Worm (Caenorhabditis elegans) whole organism, mixed stage, embryonic: ENCODE data around the gene icd-1.

Source experiments
- M03D4.4 ChIP-seq: sonication (generic microtip); optimal IDR thresholded peaks from 2 replicates; lab custom pipeline; 2017; ENCODE audit warnings: mild to moderate bottlenecking, missing genetic modification characterization, missing compliant biosample characterization
- bed-3 ChIP-seq: fragments of 200-800 bp; sonication (Bioruptor generic); optimal IDR thresholded peaks from 3 replicates; lab custom pipeline; 2018; ENCODE audit warnings: mild to moderate bottlenecking, missing genetic modification characterization, moderate library complexity, missing compliant biosample characterization
- blmp-1 ChIP-seq: fragments of 150-350 bp; optimal IDR thresholded peaks from 2 replicates; lab custom pipeline; 2014; ENCODE audit warnings: missing biosample characterization, missing genetic modification characterization
- ceh-39 ChIP-seq: fragments of 150-350 bp; optimal IDR thresholded peaks from 2 replicates; lab custom pipeline; 2014; ENCODE audit warnings: missing biosample characterization, missing genetic modification characterization
- ceh-43 ChIP-seq: fragments of 200-800 bp; sonication (Bioruptor generic); optimal IDR thresholded peaks from 2 replicates; lab custom pipeline; 2018; ENCODE audit warnings: mild to moderate bottlenecking, missing genetic modification characterization, moderate library complexity, missing compliant biosample characterization
- ceh-83 ChIP-seq: fragments of 200-800 bp; sonication (Bioruptor generic); optimal IDR thresholded peaks from 2 replicates; lab custom pipeline; 2018; ENCODE audit warnings: mild to moderate bottlenecking, missing genetic modification characterization, missing compliant biosample characterization
- ces-1 ChIP-seq: fragments of 150-350 bp; optimal IDR thresholded peaks from 2 replicates; lab custom pipeline; 2014; ENCODE audit warnings: missing biosample characterization, missing genetic modification reagents, missing genetic modification characterization
- cnd-1 ChIP-seq: fragments of 200-800 bp; sonication (Bioruptor generic); optimal IDR thresholded peaks from 2 replicates; lab custom pipeline; 2018; ENCODE audit warnings: mild to moderate bottlenecking, missing genetic modification characterization, missing compliant biosample characterization
- drap-1 ChIP-seq: fragments of 200-800 bp; sonication (Bioruptor generic); optimal IDR thresholded peaks from 3 replicates; lab custom pipeline; 2018; ENCODE audit warnings: mild to moderate bottlenecking, missing genetic modification characterization, missing compliant biosample characterization
- elt-1 ChIP-seq: sonication (generic microtip); optimal IDR thresholded peaks from 2 replicates; lab custom pipeline; 2017; ENCODE audit warnings: missing genetic modification characterization, mild to moderate bottlenecking, missing compliant biosample characterization, antibody characterized with exemption, moderate library complexity, borderline replicate concordance; ENCODE audit not compliant: insufficient read depth
- elt-3 ChIP-seq: fragments of 150-350 bp; optimal IDR thresholded peaks from 2 replicates; lab custom pipeline; 2014; ENCODE audit warnings: missing biosample characterization, missing genetic modification characterization
- flh-1 ChIP-seq: fragments of 200-800 bp; sonication (Bioruptor generic); optimal IDR thresholded peaks from 2 replicates; lab custom pipeline; 2018; ENCODE audit warnings: mild to moderate bottlenecking, missing genetic modification characterization, moderate library complexity, missing compliant biosample characterization
- ham-2 ChIP-seq: fragments of 200-800 bp; sonication (Bioruptor generic); optimal IDR thresholded peaks from 2 replicates; lab custom pipeline; 2018; ENCODE audit warnings: mild to moderate bottlenecking, missing genetic modification characterization, missing compliant biosample characterization
- hlh-1 ChIP-seq: fragments of 150-350 bp; optimal IDR thresholded peaks from 2 replicates; lab custom pipeline; 2014; ENCODE audit warnings: missing biosample characterization, missing genetic modification reagents, missing genetic modification characterization
- lin-13 ChIP-seq: fragments of 150-350 bp; optimal IDR thresholded peaks from 2 replicates; lab custom pipeline; 2014; ENCODE audit warnings: missing biosample characterization, missing genetic modification characterization
- lin-32 ChIP-seq: fragments of 200-800 bp; sonication (Bioruptor generic); optimal IDR thresholded peaks from 2 replicates; lab custom pipeline; 2018; ENCODE audit warnings: mild to moderate bottlenecking, missing genetic modification characterization, missing compliant biosample characterization
- lsy-2 ChIP-seq: fragments of 150-350 bp; optimal IDR thresholded peaks from 2 replicates; lab custom pipeline; 2014; ENCODE audit warnings: missing biosample characterization, missing genetic modification characterization
- mab-5 ChIP-seq: fragments of 150-350 bp; optimal IDR thresholded peaks from 2 replicates; lab custom pipeline; 2014; ENCODE audit warnings: missing biosample characterization, missing genetic modification characterization
- mep-1 ChIP-seq: fragments of 150-350 bp; optimal IDR thresholded peaks from 2 replicates; lab custom pipeline; 2017; ENCODE audit warnings: missing biosample characterization, missing genetic modification reagents, missing genetic modification characterization, inconsistent platforms
- mls-2 ChIP-seq: sonication (generic microtip); optimal IDR thresholded peaks from 2 replicates; lab custom pipeline; 2016; ENCODE audit warnings: mild to moderate bottlenecking, missing genetic modification characterization, moderate library complexity, missing compliant biosample characterization
- nhr-12 ChIP-seq: fragments of 150-350 bp; optimal IDR thresholded peaks from 2 replicates; lab custom pipeline; 2014; ENCODE audit warnings: missing biosample characterization, missing genetic modification characterization
- nhr-2 ChIP-seq: fragments of 150-350 bp; optimal IDR thresholded peaks from 2 replicates; lab custom pipeline; 2014; ENCODE audit warnings: missing biosample characterization, missing genetic modification characterization
- nhr-237 ChIP-seq: fragments of 150-350 bp; optimal IDR thresholded peaks from 2 replicates; lab custom pipeline; 2014; ENCODE audit warnings: missing biosample characterization, missing genetic modification characterization
- nhr-28 ChIP-seq: fragments of 150-350 bp; optimal IDR thresholded peaks from 2 replicates; lab custom pipeline; 2014; ENCODE audit warnings: missing biosample characterization, missing genetic modification characterization
- nhr-76 ChIP-seq: sonication (generic microtip); optimal IDR thresholded peaks from 2 replicates; lab custom pipeline; 2017; ENCODE audit warnings: missing biosample characterization, missing genetic modification characterization
- pha-4 ChIP-seq: fragments of 150-350 bp; optimal IDR thresholded peaks from 2 replicates; lab custom pipeline; 2018; ENCODE audit warnings: missing biosample characterization, missing genetic modification reagents, missing genetic modification characterization
- sem-2 ChIP-seq: fragments of 200-800 bp; sonication (Bioruptor generic); optimal IDR thresholded peaks from 2 replicates; lab custom pipeline; 2018; ENCODE audit warnings: mild to moderate bottlenecking, missing genetic modification characterization, missing compliant biosample characterization
- snpc-4 ChIP-seq: fragments of 150-350 bp; optimal IDR thresholded peaks from 2 replicates; lab custom pipeline; 2014; ENCODE audit warnings: missing biosample characterization, missing genetic modification characterization
- sptf-1 ChIP-seq: sonication (generic microtip); optimal IDR thresholded peaks from 2 replicates; lab custom pipeline; 2017; ENCODE audit warnings: mild to moderate bottlenecking, missing genetic modification characterization, moderate library complexity, missing compliant biosample characterization
- tbx-8 ChIP-seq: fragments of 200-800 bp; sonication (Bioruptor generic); optimal IDR thresholded peaks from 2 replicates; lab custom pipeline; 2018; ENCODE audit warnings: mild to moderate bottlenecking, missing genetic modification characterization, moderate library complexity, missing compliant biosample characterization
- unc-120 ChIP-seq: sonication (generic microtip); optimal IDR thresholded peaks from 2 replicates; lab custom pipeline; 2017; ENCODE audit warnings: missing genetic modification characterization, missing compliant biosample characterization; ENCODE audit not compliant: poor library complexity, severe bottlenecking
- unc-39 ChIP-seq: fragments of 150-350 bp; optimal IDR thresholded peaks from 2 replicates; lab custom pipeline; 2014; ENCODE audit warnings: missing biosample characterization, missing genetic modification characterization
- unc-62 ChIP-seq: fragments of 150-350 bp; optimal IDR thresholded peaks from 2 replicates; lab custom pipeline; 2014; ENCODE audit warnings: missing biosample characterization, missing genetic modification reagents, missing genetic modification characterization
- zip-8 ChIP-seq: fragments of 150-350 bp; optimal IDR thresholded peaks from 2 replicates; lab custom pipeline; 2014; ENCODE audit warnings: missing biosample characterization, missing genetic modification characterization
- ztf-11 ChIP-seq: fragments of 150-350 bp; optimal IDR thresholded peaks from 2 replicates; lab custom pipeline; 2014; ENCODE audit warnings: missing biosample characterization, missing genetic modification characterization

Gene icd-1

DNA sequence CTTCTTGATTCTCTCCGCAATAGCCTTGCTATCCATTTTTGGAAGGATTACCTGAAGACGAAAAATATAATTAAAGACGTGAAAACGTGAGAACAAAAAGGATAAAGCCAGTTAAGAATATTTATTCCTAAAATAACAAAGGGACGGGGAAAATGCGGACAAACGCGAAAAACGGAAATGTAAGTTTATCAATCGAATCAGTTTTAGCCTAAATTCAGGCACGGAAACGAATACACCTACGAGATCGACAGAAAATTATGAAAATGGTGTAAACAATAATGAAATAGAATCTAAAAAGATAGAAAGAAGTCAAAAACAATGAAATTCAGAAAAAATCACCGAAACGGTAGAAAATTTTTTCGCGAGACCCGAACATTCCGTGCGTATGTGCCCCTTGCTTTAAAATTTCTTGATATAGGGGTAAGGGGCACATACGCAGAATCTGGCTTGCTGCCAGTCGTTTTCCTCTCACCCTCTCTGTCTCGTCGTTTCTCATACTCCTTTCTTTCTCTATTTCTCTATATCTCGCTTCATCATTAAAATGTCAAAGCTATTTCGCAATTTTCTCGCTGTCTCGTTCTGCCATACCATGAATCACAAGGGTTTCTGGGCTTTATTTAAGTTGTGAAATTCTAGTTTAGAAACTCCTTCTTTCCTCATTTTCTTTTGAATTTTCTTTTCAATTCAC, at the start of gene icd-1:
Gene icd-1, minus strand, starts transcription at position 51 of the 688 bp plus-strand sequence.
- TF ChIP-seq pha-4 (tag; lab: Kevin White, UChicago) (peak; percentile 71), ceh-83 (GFP tag; lab: Kevin White, UChicago) (peak; percentile 58), ztf-11 (tag; lab: Kevin White, UChicago) (peak; percentile 67), elt-3 (tag; lab: Kevin White, UChicago) (peak; percentile 91), sptf-1 (tag; lab: Kevin White, UChicago) (peak; percentile 71), lin-32 (GFP tag; lab: Kevin White, UChicago) (no peak), cnd-1 (tag; lab: Kevin White, UChicago) (peak; percentile 31), zip-8 (tag; lab: Kevin White, UChicago) (no peak), nhr-2 (tag; lab: Kevin White, UChicago) (peak; percentile 15), flh-1 (GFP tag; lab: Kevin White, UChicago) (no peak), hlh-1 (tag; lab: Kevin White, UChicago) (peak; percentile 56), blmp-1 (tag; lab: Kevin White, UChicago) (no peak), M03D4.4 (tag; lab: Kevin White, UChicago) (peak; percentile 63), mab-5 (tag; lab: Kevin White, UChicago) (peak; percentile 34), unc-62 (GFP tag; lab: Kevin White, UChicago) (peak; percentile 96), ces-1 (peak; percentile 94), unc-120 (tag; lab: Kevin White, UChicago) (peak; percentile 99), ham-2 (GFP tag; lab: Kevin White, UChicago) (peak; percentile 89), ceh-43 (no peak), snpc-4 (tag; lab: Kevin White, UChicago) (no peak), drap-1 (GFP tag; lab: Kevin White, UChicago) (no peak), ceh-39 (tag; lab: Kevin White, UChicago) (peak; percentile 71), nhr-237 (tag; lab: Kevin White, UChicago) (peak; percentile 93), mls-2 (tag; lab: Kevin White, UChicago) (peak; percentile 63), mep-1 (tag; lab: Kevin White, UChicago) (peak; percentile 93), tbx-8 (no peak), elt-1 (tag; lab: Kevin White, UChicago) (no peak), unc-39 (tag; lab: Kevin White, UChicago) (no peak), lin-13 (tag; lab: Kevin White, UChicago) (peak; percentile 88), nhr-28 (tag; lab: Kevin White, UChicago) (no peak), lsy-2 (tag; lab: Kevin White, UChicago) (peak; percentile 84), bed-3 (GFP tag; lab: Kevin White, UChicago) (no peak), sem-2 (no peak), nhr-76 (tag; lab: Kevin White, UChicago) (no peak), nhr-12 (tag; lab: Kevin White, UChicago) (no peak)

DNA sequence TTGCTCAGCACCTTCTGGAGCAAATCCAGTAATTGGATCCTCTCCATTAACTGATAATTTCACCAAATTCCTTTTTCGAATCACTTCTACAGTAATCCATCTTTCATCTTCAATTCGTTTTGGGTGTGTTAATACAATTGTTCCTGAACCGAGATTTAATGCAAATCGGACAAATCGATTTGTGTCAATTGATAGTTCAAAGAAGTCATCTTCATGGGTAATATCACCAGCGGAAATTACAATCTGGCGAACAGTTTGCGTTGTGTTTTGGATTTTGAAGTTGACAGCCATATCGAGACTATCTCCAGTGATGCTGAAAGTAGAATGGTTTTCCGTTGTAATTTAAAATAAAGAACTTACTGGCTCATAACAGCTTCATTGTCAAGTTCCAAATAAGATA, 49.4 kb upstream of the icd-1 start:
- no peak for TF ChIP-seq drap-1 (GFP tag; lab: Kevin White, UChicago)
- TF ChIP-seq lin-32 (GFP tag; lab: Kevin White, UChicago): no peak
- TF ChIP-seq ham-2 (GFP tag; lab: Kevin White, UChicago): no peak
- no peak for TF ChIP-seq mep-1 (tag; lab: Kevin White, UChicago)
- TF ChIP-seq cnd-1 (tag; lab: Kevin White, UChicago): no peak
- TF ChIP-seq lsy-2 (tag; lab: Kevin White, UChicago): no peak
- no peak for TF ChIP-seq nhr-28 (tag; lab: Kevin White, UChicago)
- no peak for TF ChIP-seq bed-3 (GFP tag; lab: Kevin White, UChicago)
- no peak for TF ChIP-seq ces-1
- no peak for TF ChIP-seq blmp-1 (tag; lab: Kevin White, UChicago)
- TF ChIP-seq sem-2: no peak
- TF ChIP-seq pha-4 (tag; lab: Kevin White, UChicago): no peak
- no peak for TF ChIP-seq nhr-76 (tag; lab: Kevin White, UChicago)
- no peak for TF ChIP-seq flh-1 (GFP tag; lab: Kevin White, UChicago)
- TF ChIP-seq hlh-1 (tag; lab: Kevin White, UChicago): no peak
- no peak for TF ChIP-seq snpc-4 (tag; lab: Kevin White, UChicago)
- TF ChIP-seq tbx-8: no peak
- TF ChIP-seq elt-1 (tag; lab: Kevin White, UChicago): no peak
- no peak for TF ChIP-seq mls-2 (tag; lab: Kevin White, UChicago)
